Fruit fly (Drosophila melanogaster) whole organism, pupa: ENCODE results near the gene Cyp4ae1.

Experiments used
- CG10348 ChIP-seq: fragments of 200-800 bp; sonication (Bioruptor generic); IDR thresholded peaks from 2 replicates; pipeline ENCODE4 v1.3.6; 2022; ENCODE audit warnings: missing biosample characterization, missing genetic modification characterization
- CG12605 ChIP-seq: fragments of 200-800 bp; sonication (Bioruptor generic); IDR thresholded peaks from 2 replicates; pipeline ENCODE4 v1.3.6; 2022; ENCODE audit warnings: missing biosample characterization, missing genetic modification characterization
- CG13204 ChIP-seq: fragments of 200-800 bp; sonication (Bioruptor generic); optimal IDR thresholded peaks from 2 replicates; lab custom pipeline; 2018; ENCODE audit warnings: missing biosample characterization, mild to moderate bottlenecking, missing genetic modification characterization, moderate library complexity
- CG14655 ChIP-seq: fragments of 200-800 bp; sonication (Bioruptor generic); optimal IDR thresholded peaks from 3 replicates; lab custom pipeline; 2017; ENCODE audit warnings: mild to moderate bottlenecking, missing biosample characterization, missing genetic modification reagents, missing genetic modification characterization
- CG15710 ChIP-seq: fragments of 200-800 bp; sonication (Bioruptor generic); optimal IDR thresholded peaks from 2 replicates; lab custom pipeline; 2018; ENCODE audit warnings: missing biosample characterization, mild to moderate bottlenecking, missing genetic modification characterization, moderate library complexity
- CG17806 ChIP-seq: fragments of 200-800 bp; sonication (Bioruptor generic); optimal IDR thresholded peaks from 2 replicates; lab custom pipeline; 2018; ENCODE audit warnings: missing biosample characterization, mild to moderate bottlenecking, missing genetic modification characterization, moderate library complexity
- CG32121 ChIP-seq: fragments of 200-800 bp; sonication (Bioruptor generic); IDR thresholded peaks from 2 replicates; pipeline ENCODE4 v1.3.6; 2022; ENCODE audit warnings: missing biosample characterization, missing genetic modification characterization
- CG34367 ChIP-seq: fragments of 200-800 bp; sonication (Bioruptor generic); optimal IDR thresholded peaks from 2 replicates; lab custom pipeline; 2018; ENCODE audit warnings: missing biosample characterization, mild to moderate bottlenecking, missing genetic modification characterization
- CG4496 ChIP-seq: fragments of 200-800 bp; sonication (Bioruptor generic); IDR thresholded peaks from 3 replicates; pipeline ENCODE4 v1.3.6; 2022; ENCODE audit warnings: missing biosample characterization, missing genetic modification characterization
- CG8159 ChIP-seq: fragments of 200-800 bp; sonication (Bioruptor generic); optimal IDR thresholded peaks from 3 replicates; lab custom pipeline; 2018; ENCODE audit warnings: missing biosample characterization, mild to moderate bottlenecking, missing genetic modification characterization, moderate library complexity
- CG8301 ChIP-seq: fragments of 200-800 bp; sonication (Bioruptor generic); optimal IDR thresholded peaks from 2 replicates; lab custom pipeline; 2018; ENCODE audit warnings: missing biosample characterization, mild to moderate bottlenecking, missing genetic modification characterization
- CG9948 ChIP-seq: fragments of 200-800 bp; sonication (Bioruptor generic); optimal IDR thresholded peaks from 2 replicates; lab custom pipeline; 2018; ENCODE audit warnings: missing biosample characterization, mild to moderate bottlenecking, missing genetic modification characterization, moderate library complexity
- D1 ChIP-seq: fragments of 200-800 bp; sonication (Bioruptor generic); optimal IDR thresholded peaks from 2 replicates; lab custom pipeline; 2018; ENCODE audit warnings: missing biosample characterization, mild to moderate bottlenecking, missing genetic modification characterization, moderate library complexity
- EcR ChIP-seq: fragments of 200-800 bp; sonication (Bioruptor generic); optimal IDR thresholded peaks from 3 replicates; lab custom pipeline; 2019; ENCODE audit warnings: missing biosample characterization, missing genetic modification characterization, mild to moderate bottlenecking, moderate library complexity, missing genetic modification reagents
- Ets98B ChIP-seq: fragments of 200-800 bp; sonication (Bioruptor generic); IDR thresholded peaks from 2 replicates; pipeline ENCODE4 v1.3.6; 2022; ENCODE audit warnings: missing biosample characterization, missing genetic modification characterization
- Pif1A ChIP-seq: fragments of 200-800 bp; sonication (Bioruptor generic); optimal IDR thresholded peaks from 3 replicates; lab custom pipeline; 2016; ENCODE audit warnings: missing biosample characterization, missing genetic modification characterization
- Pif1B ChIP-seq: fragments of 200-800 bp; sonication (Bioruptor generic); optimal IDR thresholded peaks from 3 replicates; lab custom pipeline; 2016; ENCODE audit warnings: missing biosample characterization, missing genetic modification characterization
- Snoo ChIP-seq: fragments of 200-800 bp; sonication (Bioruptor generic); optimal IDR thresholded peaks from 3 replicates; lab custom pipeline; 2017; ENCODE audit warnings: missing biosample characterization, mild to moderate bottlenecking, missing genetic modification characterization, inconsistent platforms
- fd96Ca ChIP-seq: fragments of 200-800 bp; sonication (Bioruptor generic); IDR thresholded peaks from 3 replicates; pipeline ENCODE4 v1.3.6; 2022; ENCODE audit warnings: missing biosample characterization, missing genetic modification characterization
- gl ChIP-seq: fragments of 200-800 bp; sonication (Bioruptor generic); optimal IDR thresholded peaks from 2 replicates; lab custom pipeline; 2018; ENCODE audit warnings: missing biosample characterization, mild to moderate bottlenecking, missing genetic modification characterization
- rn ChIP-seq: fragments of 200-800 bp; sonication (Bioruptor generic); IDR thresholded peaks from 2 replicates; pipeline ENCODE4 v1.3.6; 2022; ENCODE audit warnings: missing biosample characterization, missing genetic modification characterization

The Cyp4ae1 gene

DNA sequence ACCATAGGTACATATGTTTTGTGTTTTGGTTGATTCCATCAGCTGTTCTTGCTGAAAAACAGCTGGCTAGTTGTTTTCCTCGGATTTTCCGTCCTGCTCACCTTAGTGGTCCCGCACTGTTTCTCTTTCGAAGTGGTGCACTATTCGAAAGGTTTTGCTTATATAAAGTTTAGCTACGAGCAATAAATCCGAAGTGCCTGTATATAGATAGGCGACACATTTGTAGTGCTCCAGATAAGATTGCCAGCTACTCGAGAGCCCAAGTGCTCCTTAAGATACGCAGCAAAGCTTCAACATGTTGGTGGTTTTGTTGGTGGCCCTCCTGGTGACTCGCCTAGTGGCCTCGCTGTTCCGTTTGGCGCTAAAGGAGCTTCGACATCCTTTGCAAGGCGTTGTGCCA, at the start of gene Cyp4ae1:
TSS of gene Cyp4ae1 (plus strand) at position 206 of the 400 bp plus-strand sequence.
- TF ChIP-seq CG8301 (tag; lab: Kevin White, UChicago) (no peak), CG13204 (no peak), Pif1B (GFP tag; lab: Kevin White, UChicago) (no peak), rn (GFP tag; lab: Robert Waterston, UW) (no peak), D1 (tag; lab: Kevin White, UChicago) (no peak), gl (no peak), Ets98B (no peak), CG15710 (tag; lab: Kevin White, UChicago) (no peak), CG17806 (no peak), CG32121 (no peak), Snoo (tag; lab: Kevin White, UChicago) (no peak), CG12605 (no peak), CG9948 (tag; lab: Kevin White, UChicago) (no peak), EcR (GFP tag; lab: Kevin White, UChicago) (no peak), CG34367 (tag; lab: Kevin White, UChicago) (no peak), CG14655 (GFP tag; lab: Kevin White, UChicago) (no peak), CG8159 (no peak), Pif1A (GFP tag; lab: Kevin White, UChicago) (no peak), CG4496 (no peak), CG10348 (GFP tag; lab: Robert Waterston, UW) (no peak)

DNA sequence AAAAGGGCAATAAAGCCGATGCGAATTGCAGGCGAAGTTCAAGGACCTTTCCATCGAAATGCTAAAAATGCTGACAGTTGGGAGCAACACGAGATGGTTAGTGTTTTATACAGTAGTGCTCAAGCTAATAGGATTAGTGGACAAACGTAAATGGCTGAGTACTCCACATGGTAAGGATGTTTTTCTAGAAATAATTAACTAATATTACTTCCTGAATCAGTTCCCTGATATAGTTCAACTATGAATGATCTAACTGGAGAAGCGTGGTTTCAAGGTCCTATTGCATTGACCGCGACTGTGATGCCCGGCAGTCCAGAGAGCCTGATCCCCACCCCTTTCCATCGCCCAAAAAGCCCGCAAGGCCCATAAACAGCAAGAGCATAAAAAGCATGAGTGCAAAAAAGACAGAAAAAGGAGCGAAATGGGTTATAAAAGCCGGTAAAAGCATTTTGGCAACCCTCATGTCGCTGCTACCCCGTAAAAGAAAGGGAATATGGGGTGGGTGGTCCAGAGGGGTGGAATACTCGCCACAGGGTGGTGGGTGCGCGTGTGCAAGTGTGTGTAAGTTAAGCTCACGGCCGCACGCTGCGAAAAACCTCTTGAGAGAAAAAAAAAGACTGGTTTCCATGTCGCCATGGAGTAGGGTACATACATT, 44.5 kb upstream of the Cyp4ae1 start:
- TF ChIP-seq CG32121, result no peak
- TF ChIP-seq Pif1B (GFP tag; lab: Kevin White, UChicago), result peak; percentile 74
- peak; percentile 85 for TF ChIP-seq CG4496
- TF ChIP-seq rn (GFP tag; lab: Robert Waterston, UW), result 0 out of 2 replicates have a peak, but pooled peaks have one; percentile 23
- peak; percentile 3 for TF ChIP-seq CG13204
- no peak for TF ChIP-seq CG10348 (GFP tag; lab: Robert Waterston, UW)
- TF ChIP-seq EcR (GFP tag; lab: Kevin White, UChicago), result peak; percentile 26
- peak; percentile 53 for TF ChIP-seq Ets98B
- TF ChIP-seq gl, result peak; percentile 68
- TF ChIP-seq Pif1A (GFP tag; lab: Kevin White, UChicago), result peak; percentile 71
- peak; percentile 82 for TF ChIP-seq CG17806
- TF ChIP-seq fd96Ca (GFP tag; lab: Robert Waterston, UW), result peak; percentile 79
- peak; percentile 15 for TF ChIP-seq D1 (tag; lab: Kevin White, UChicago)
- peak; percentile 88 for TF ChIP-seq Snoo (tag; lab: Kevin White, UChicago)
- peak; percentile 83 for TF ChIP-seq CG34367 (tag; lab: Kevin White, UChicago)
- TF ChIP-seq CG14655 (GFP tag; lab: Kevin White, UChicago), result peak; percentile 80
- TF ChIP-seq CG12605, result peak; percentile 74
- TF ChIP-seq CG9948 (tag; lab: Kevin White, UChicago), result peak; percentile 81
- peak; percentile 85 for TF ChIP-seq CG15710 (tag; lab: Kevin White, UChicago)
- peak; percentile 87 for TF ChIP-seq CG8159
- peak; percentile 67 for TF ChIP-seq CG8301 (tag; lab: Kevin White, UChicago)

DNA sequence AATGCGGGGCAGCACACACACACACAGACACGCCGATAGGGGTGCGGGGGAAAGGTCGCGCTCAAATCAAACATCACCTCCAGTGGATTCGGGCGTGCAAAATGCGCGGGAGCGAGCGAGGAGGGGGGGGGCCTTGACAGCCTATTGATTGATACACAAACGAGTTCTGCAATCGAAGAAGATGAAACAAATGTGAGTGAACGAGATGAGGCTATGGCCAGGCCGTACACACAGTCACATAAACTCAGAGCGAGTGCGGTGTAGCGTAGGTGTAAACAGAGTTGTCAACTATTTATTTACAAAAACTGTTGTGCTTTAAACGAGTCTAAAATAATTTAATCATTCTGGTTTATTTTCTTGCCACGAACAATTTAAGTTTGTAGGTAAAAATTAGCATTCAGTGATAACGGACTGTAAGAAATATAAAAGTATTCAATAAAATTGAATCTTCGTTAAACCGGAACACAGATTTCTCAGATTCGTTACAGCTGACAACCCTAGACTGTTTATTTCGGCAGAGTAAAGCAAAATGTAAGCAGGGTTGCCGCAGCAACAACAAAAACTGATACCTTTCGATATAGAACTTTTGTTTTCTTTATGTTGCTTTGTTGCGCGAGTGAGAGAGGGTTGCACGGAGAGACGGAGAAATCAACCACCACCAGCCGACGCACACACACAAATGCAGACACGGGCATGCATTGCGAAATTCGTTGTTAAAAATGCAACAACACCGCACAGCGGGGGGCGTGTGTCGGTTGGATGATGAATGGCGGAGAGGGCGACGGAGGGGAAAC, 43.6 kb upstream of the Cyp4ae1 start:
- peak; percentile 78 for TF ChIP-seq CG32121
- TF ChIP-seq CG8301 (tag; lab: Kevin White, UChicago), result peak; percentile 85
- peak; percentile 79 for TF ChIP-seq Pif1B (GFP tag; lab: Kevin White, UChicago)
- no peak; the same call in none of the 2 replicates for TF ChIP-seq CG12605
- TF ChIP-seq CG8159, result peak; percentile 92
- TF ChIP-seq CG17806, result peak; percentile 89
- peak; percentile 17 for TF ChIP-seq EcR (GFP tag; lab: Kevin White, UChicago)
- peak; percentile 46; the same call in 1 of the 3 replicates for TF ChIP-seq fd96Ca (GFP tag; lab: Robert Waterston, UW)
- peak; percentile 91 for TF ChIP-seq Snoo (tag; lab: Kevin White, UChicago)
- peak; percentile 83 for TF ChIP-seq CG34367 (tag; lab: Kevin White, UChicago)
- TF ChIP-seq CG4496, result peak; percentile 83
- TF ChIP-seq CG9948 (tag; lab: Kevin White, UChicago), result peak; percentile 84
- peak; percentile 84 for TF ChIP-seq Pif1A (GFP tag; lab: Kevin White, UChicago)
- peak; percentile 76 for TF ChIP-seq gl
- peak; percentile 10 for TF ChIP-seq CG13204
- peak; percentile 73 for TF ChIP-seq D1 (tag; lab: Kevin White, UChicago)
- no peak for TF ChIP-seq rn (GFP tag; lab: Robert Waterston, UW)
- TF ChIP-seq CG14655 (GFP tag; lab: Kevin White, UChicago), result peak; percentile 80
- TF ChIP-seq CG10348 (GFP tag; lab: Robert Waterston, UW), result no peak
- TF ChIP-seq Ets98B, result peak; percentile 63
- TF ChIP-seq CG15710 (tag; lab: Kevin White, UChicago), result peak; percentile 88

DNA sequence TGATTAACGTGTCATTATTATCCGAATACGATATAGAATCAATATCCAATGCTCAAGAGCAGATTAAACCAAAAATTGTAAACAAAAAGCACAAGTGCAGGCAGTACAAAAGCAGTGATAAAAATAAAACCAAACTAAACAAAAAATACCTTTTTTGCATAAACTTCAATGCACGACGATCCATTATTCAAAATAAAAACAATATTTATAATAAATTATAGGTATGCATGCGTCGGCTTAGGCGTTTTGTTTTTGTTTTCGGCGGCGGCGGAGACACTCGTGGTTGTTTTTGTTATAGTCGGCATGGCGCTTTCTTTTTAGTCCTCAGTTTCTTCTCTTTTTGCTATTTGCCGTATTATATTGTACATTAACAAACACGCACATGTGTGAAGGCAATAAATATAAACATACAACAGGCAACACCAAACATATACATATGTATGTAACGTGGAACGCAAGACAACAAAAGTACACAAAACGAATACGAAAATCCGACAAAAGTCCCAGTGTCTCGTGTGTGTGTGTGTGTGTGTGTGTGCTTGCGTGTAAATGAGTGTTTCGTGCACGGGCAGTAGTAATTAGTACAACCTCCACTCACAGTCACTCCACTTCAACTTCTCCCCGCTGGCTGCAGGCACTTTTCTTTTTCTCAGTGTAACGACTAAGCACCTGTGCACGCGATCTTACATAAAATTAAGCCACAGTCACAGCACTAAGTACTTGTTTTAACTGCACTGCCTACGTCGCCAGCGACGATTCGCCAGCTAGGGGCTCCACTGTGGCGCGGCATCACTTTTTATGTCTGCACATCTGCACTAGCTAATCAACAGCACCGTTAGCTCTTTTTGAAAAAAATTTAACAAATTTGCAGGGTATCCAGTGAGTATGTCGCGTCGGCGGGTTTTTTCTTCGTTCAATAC, 42.7 kb upstream of the Cyp4ae1 start:
- TF ChIP-seq CG34367 (tag; lab: Kevin White, UChicago) (no peak), Snoo (tag; lab: Kevin White, UChicago) (no peak), CG4496 (peak; percentile 24; the same call in 1 of the 3 replicates), CG8159 (peak; percentile 22), EcR (GFP tag; lab: Kevin White, UChicago) (no peak), fd96Ca (GFP tag; lab: Robert Waterston, UW) (peak; percentile 56), CG8301 (tag; lab: Kevin White, UChicago) (peak; percentile 7), D1 (tag; lab: Kevin White, UChicago) (peak; percentile 22), CG9948 (tag; lab: Kevin White, UChicago) (no peak), CG10348 (GFP tag; lab: Robert Waterston, UW) (peak; percentile 43; the same call in 1 of the 2 replicates), CG32121 (peak; percentile 7; the same call in 1 of the 2 replicates)
